Worm (Caenorhabditis elegans) whole organism, L4 larva: ENCODE measurements around the gene pitr-5.

ENCODE experiments used
- ceh-82 ChIP-seq: sonication (generic microtip); optimal IDR thresholded peaks from 2 replicates; lab custom pipeline; 2017; ENCODE audit warnings: missing biosample characterization, missing genetic modification characterization
- fkh-10 ChIP-seq: fragments of 150-350 bp; optimal IDR thresholded peaks from 2 replicates; lab custom pipeline; 2014; ENCODE audit warnings: missing biosample characterization, missing genetic modification reagents, missing genetic modification characterization
- mdl-1 ChIP-seq, 2 experiments: fragments of 150-350 bp in 1 of 2; sonication (generic microtip) in 1 of 2; optimal IDR thresholded peaks; 2 replicates each; lab custom pipeline; 2014 to 2017; ENCODE audit warnings: missing biosample characterization in 2 of 2, missing genetic modification characterization in 2 of 2
- mxl-3 ChIP-seq: fragments of 200-800 bp; sonication (Bioruptor generic); optimal IDR thresholded peaks from 2 replicates; lab custom pipeline; 2018; ENCODE audit warnings: mild to moderate bottlenecking, missing genetic modification characterization, missing compliant biosample characterization
- nhr-11 ChIP-seq: fragments of 150-350 bp; optimal IDR thresholded peaks from 2 replicates; lab custom pipeline; 2014; ENCODE audit warnings: missing biosample characterization, missing genetic modification characterization
- nhr-77 ChIP-seq: fragments of 150-350 bp; optimal IDR thresholded peaks from 2 replicates; lab custom pipeline; 2014; ENCODE audit warnings: missing biosample characterization, missing genetic modification characterization
- saeg-2 ChIP-seq: fragments of 200-800 bp; sonication (Bioruptor generic); IDR thresholded peaks from 2 replicates; pipeline ENCODE4 v1.3.6; 2022; ENCODE audit warnings: missing genetic modification reagents, missing genetic modification characterization, missing compliant biosample characterization
- unc-62 ChIP-seq, 3 experiments: fragments of 150-350 bp in 1 of 3; sonication (generic microtip); optimal IDR thresholded peaks in 2 of 3; peaks in 1 of 3; 1 replicate in 1 of 3; 2 replicates in 2 of 3; lab custom pipeline; 2014 to 2017; ENCODE audit warnings: missing biosample characterization in 3 of 3, missing genetic modification characterization in 3 of 3, missing genetic modification reagents in 3 of 3, missing genotype in 1 of 3

DNA sequence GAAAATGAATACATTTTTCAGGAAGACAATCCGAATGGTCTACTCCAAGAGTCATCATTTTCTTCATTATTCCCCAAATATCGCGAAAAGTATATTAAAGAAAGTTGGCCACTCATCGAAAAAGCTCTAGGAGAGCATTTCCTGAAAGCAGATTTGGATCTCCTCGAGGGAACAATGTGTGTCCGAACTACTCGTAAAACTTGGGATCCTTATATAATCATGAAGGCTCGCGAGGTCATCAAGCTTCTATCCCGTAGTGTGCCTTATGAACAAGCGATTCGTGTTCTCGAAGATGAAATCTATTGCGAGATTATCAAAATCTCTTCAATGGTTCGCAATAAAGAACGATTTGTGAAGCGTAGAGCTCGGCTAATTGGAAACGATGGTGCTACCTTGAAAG is 46.9 kb downstream of the pitr-5 start:
- TF ChIP-seq mdl-1 (tag; optimal IDR thresholded peaks at IDR 0.05; lab: Kevin White, UChicago) (no peak), fkh-10 (GFP tag; lab: Kevin White, UChicago) (no peak), nhr-11 (tag; lab: Kevin White, UChicago) (no peak), saeg-2 (GFP tag; lab: Robert Waterston, UW) (no peak), unc-62 (GFP tag; optimal IDR thresholded peaks at IDR 0.05 in 1 of 2; lab: Kevin White, UChicago) (no peak), unc-62 (tag; optimal IDR thresholded peaks at IDR 0.05; lab: Kevin White, UChicago) (no peak), ceh-82 (tag; lab: Kevin White, UChicago) (no peak), nhr-77 (no peak), mxl-3 (GFP tag; lab: Kevin White, UChicago) (no peak)
